Worm (Caenorhabditis elegans) whole organism, L2 larva: Measurements from ENCODE around the gene str-60.

Source experiments
- R02D3.7 ChIP-seq: fragments of 150-350 bp; optimal IDR thresholded peaks from 2 replicates; lab custom pipeline; 2014; ENCODE audit warnings: missing biosample characterization, missing genetic modification characterization
- ZK546.5 ChIP-seq: sonication (generic microtip); optimal IDR thresholded peaks from 2 replicates; lab custom pipeline; 2017; ENCODE audit warnings: missing biosample characterization, missing genetic modification characterization
- aly-2 ChIP-seq: fragments of 150-350 bp; optimal IDR thresholded peaks from 2 replicates; lab custom pipeline; 2014; ENCODE audit warnings: missing biosample characterization, missing genetic modification characterization
- ceh-16 ChIP-seq: fragments of 150-350 bp; optimal IDR thresholded peaks from 2 replicates; lab custom pipeline; 2014; ENCODE audit warnings: missing biosample characterization, missing genetic modification characterization
- dmd-4 ChIP-seq: sonication (generic microtip); optimal IDR thresholded peaks from 2 replicates; lab custom pipeline; 2017; ENCODE audit warnings: missing biosample characterization, missing genetic modification characterization
- lin-11 ChIP-seq: fragments of 150-350 bp; sonication (generic microtip); optimal IDR thresholded peaks from 2 replicates; lab custom pipeline; 2014; ENCODE audit warnings: missing biosample characterization, missing genetic modification characterization, inconsistent platforms, mixed read lengths
- mdl-1 ChIP-seq, 2 experiments: fragments of 150-350 bp in 1 of 2; sonication (generic microtip) in 1 of 2; optimal IDR thresholded peaks; 2 replicates each; lab custom pipeline; 2017; ENCODE audit warnings: missing biosample characterization in 2 of 2, missing genetic modification characterization in 2 of 2
- nhr-11 ChIP-seq: fragments of 150-350 bp; optimal IDR thresholded peaks from 2 replicates; lab custom pipeline; 2014; ENCODE audit warnings: missing biosample characterization, missing genetic modification characterization
- nhr-129 ChIP-seq: fragments of 150-350 bp; optimal IDR thresholded peaks from 2 replicates; lab custom pipeline; 2014; ENCODE audit warnings: missing biosample characterization, missing genetic modification characterization
- nhr-25 ChIP-seq: fragments of 150-350 bp; sonication (generic microtip); optimal IDR thresholded peaks from 3 replicates; lab custom pipeline; 2014; ENCODE audit warnings: missing biosample characterization, missing genetic modification characterization

ce11 chrV:15858292-15858691 lies 39.5 kb upstream of the str-60 start, which contains the start of gene srh-148:
- TF ChIP-seq nhr-25 (no peak), aly-2 (tag; lab: Kevin White, UChicago) (no peak), nhr-11 (no peak), dmd-4 (tag; lab: Kevin White, UChicago) (no peak), R02D3.7 (no peak), mdl-1 (tag; optimal IDR thresholded peaks at IDR 0.05; lab: Kevin White, UChicago) (no peak), ZK546.5 (no peak), ceh-16 (no peak), nhr-129 (no peak), lin-11 (no peak)
